Worm (Caenorhabditis elegans) whole organism, L2 larva: ENCODE measurements around the gene cyp-14A4.

ENCODE experiments used
- C34F6.9 ChIP-seq: fragments of 150-350 bp; optimal IDR thresholded peaks from 2 replicates; lab custom pipeline; 2014; ENCODE audit warnings: missing biosample characterization, missing genetic modification characterization
- R02D3.7 ChIP-seq: fragments of 150-350 bp; optimal IDR thresholded peaks from 2 replicates; lab custom pipeline; 2014; ENCODE audit warnings: missing biosample characterization, missing genetic modification characterization
- ama-1 ChIP-seq: fragments of 150-350 bp; optimal IDR thresholded peaks from 2 replicates; lab custom pipeline; 2018; ENCODE audit warnings: inconsistent platforms
- blmp-1 ChIP-seq: sonication (generic microtip); optimal IDR thresholded peaks from 2 replicates; lab custom pipeline; 2017; ENCODE audit warnings: missing genetic modification characterization, mild to moderate bottlenecking, missing compliant biosample characterization, antibody characterized with exemption, moderate library complexity; ENCODE audit not compliant: insufficient read depth
- ceh-16 ChIP-seq: fragments of 150-350 bp; optimal IDR thresholded peaks from 2 replicates; lab custom pipeline; 2014; ENCODE audit warnings: missing biosample characterization, missing genetic modification characterization
- crh-2 ChIP-seq: sonication (generic microtip); optimal IDR thresholded peaks from 2 replicates; lab custom pipeline; 2017; ENCODE audit warnings: missing biosample characterization, missing genetic modification characterization
- elt-3 ChIP-seq: sonication (generic microtip); optimal IDR thresholded peaks from 2 replicates; lab custom pipeline; 2017; ENCODE audit warnings: missing biosample characterization, missing genetic modification characterization
- fos-1 ChIP-seq: fragments of 150-350 bp; optimal IDR thresholded peaks from 2 replicates; lab custom pipeline; 2014; ENCODE audit warnings: missing biosample characterization, missing genetic modification characterization
- gmeb-1 ChIP-seq: fragments of 150-350 bp; optimal IDR thresholded peaks from 2 replicates; lab custom pipeline; 2014; ENCODE audit warnings: missing biosample characterization, missing genetic modification characterization
- lin-39 ChIP-seq: fragments of 150-350 bp; optimal IDR thresholded peaks from 2 replicates; lab custom pipeline; 2014; ENCODE audit warnings: missing biosample characterization, missing genetic modification reagents, missing genetic modification characterization
- lsy-2 ChIP-seq, 2 experiments: fragments of 150-350 bp in 1 of 2; sonication (generic microtip) in 1 of 2; optimal IDR thresholded peaks; 2 replicates each; lab custom pipeline; 2014 to 2017; ENCODE audit warnings: missing biosample characterization in 2 of 2, missing genetic modification characterization in 2 of 2
- mab-5 ChIP-seq: fragments of 150-350 bp; optimal IDR thresholded peaks from 2 replicates; lab custom pipeline; 2014; ENCODE audit warnings: missing biosample characterization, missing genetic modification characterization
- mbf-1 ChIP-seq: sonication (generic microtip); optimal IDR thresholded peaks from 2 replicates; lab custom pipeline; 2017; ENCODE audit warnings: missing biosample characterization, missing genetic modification characterization
- mdl-1 ChIP-seq, 2 experiments: fragments of 150-350 bp in 1 of 2; sonication (generic microtip) in 1 of 2; optimal IDR thresholded peaks; 2 replicates each; lab custom pipeline; 2017; ENCODE audit warnings: missing biosample characterization in 2 of 2, missing genetic modification characterization in 2 of 2
- nhr-10 ChIP-seq: sonication (generic microtip); optimal IDR thresholded peaks from 2 replicates; lab custom pipeline; 2017; ENCODE audit warnings: missing biosample characterization, missing genetic modification characterization
- nhr-11 ChIP-seq: fragments of 150-350 bp; optimal IDR thresholded peaks from 2 replicates; lab custom pipeline; 2014; ENCODE audit warnings: missing biosample characterization, missing genetic modification characterization
- nhr-12 ChIP-seq: fragments of 150-350 bp; optimal IDR thresholded peaks from 2 replicates; lab custom pipeline; 2014; ENCODE audit warnings: missing biosample characterization, missing genetic modification characterization
- nhr-129 ChIP-seq: fragments of 150-350 bp; optimal IDR thresholded peaks from 2 replicates; lab custom pipeline; 2014; ENCODE audit warnings: missing biosample characterization, missing genetic modification characterization
- nhr-21 ChIP-seq: fragments of 150-350 bp; optimal IDR thresholded peaks from 2 replicates; lab custom pipeline; 2014; ENCODE audit warnings: missing biosample characterization, missing genetic modification characterization
- nhr-237 ChIP-seq: fragments of 150-350 bp; optimal IDR thresholded peaks from 2 replicates; lab custom pipeline; 2014; ENCODE audit warnings: missing biosample characterization, missing genetic modification characterization
- nhr-25 ChIP-seq: fragments of 150-350 bp; sonication (generic microtip); optimal IDR thresholded peaks from 3 replicates; lab custom pipeline; 2014; ENCODE audit warnings: missing biosample characterization, missing genetic modification characterization
- nhr-6 ChIP-seq: fragments of 150-350 bp; optimal IDR thresholded peaks from 2 replicates; lab custom pipeline; 2014; ENCODE audit warnings: missing biosample characterization, missing genetic modification characterization
- sem-4 ChIP-seq: fragments of 150-350 bp; optimal IDR thresholded peaks from 2 replicates; lab custom pipeline; 2014; ENCODE audit warnings: missing biosample characterization, missing genetic modification reagents, missing genetic modification characterization
- skn-1 ChIP-seq: sonication (generic microtip); optimal IDR thresholded peaks from 2 replicates; lab custom pipeline; 2017; ENCODE audit warnings: missing biosample characterization, missing genetic modification characterization
- sma-3 ChIP-seq: sonication (generic microtip); optimal IDR thresholded peaks from 2 replicates; lab custom pipeline; 2016; ENCODE audit warnings: missing genetic modification reagents, missing genetic modification characterization, missing compliant biosample characterization
- sma-9 ChIP-seq, 2 experiments: fragments of 150-350 bp in 1 of 2; sonication (generic microtip) in 1 of 2; optimal IDR thresholded peaks; 2 replicates each; lab custom pipeline; 2014 to 2016; ENCODE audit warnings: missing genetic modification characterization in 2 of 2, mild to moderate bottlenecking in 1 of 2, missing biosample characterization in 1 of 2, missing compliant biosample characterization in 1 of 2, missing genetic modification reagents in 1 of 2, moderate library complexity in 1 of 2
- snpc-4 ChIP-seq: fragments of 150-350 bp; optimal IDR thresholded peaks from 2 replicates; lab custom pipeline; 2014; ENCODE audit warnings: missing biosample characterization, missing genetic modification characterization
- unc-39 ChIP-seq: fragments of 150-350 bp; optimal IDR thresholded peaks from 2 replicates; lab custom pipeline; 2014; ENCODE audit warnings: missing biosample characterization, missing genetic modification characterization
- unc-55 ChIP-seq: fragments of 150-350 bp; sonication (generic microtip); optimal IDR thresholded peaks from 3 replicates; lab custom pipeline; 2014; ENCODE audit warnings: missing biosample characterization, missing genetic modification reagents, missing genetic modification characterization
- unc-62 ChIP-seq: fragments of 150-350 bp; optimal IDR thresholded peaks from 2 replicates; lab custom pipeline; 2014; ENCODE audit warnings: missing biosample characterization, missing genetic modification reagents, missing genetic modification characterization
- zag-1 ChIP-seq: fragments of 150-350 bp; optimal IDR thresholded peaks from 2 replicates; lab custom pipeline; 2014; ENCODE audit warnings: missing biosample characterization, missing genetic modification characterization

cyp-14A4 gene

DNA sequence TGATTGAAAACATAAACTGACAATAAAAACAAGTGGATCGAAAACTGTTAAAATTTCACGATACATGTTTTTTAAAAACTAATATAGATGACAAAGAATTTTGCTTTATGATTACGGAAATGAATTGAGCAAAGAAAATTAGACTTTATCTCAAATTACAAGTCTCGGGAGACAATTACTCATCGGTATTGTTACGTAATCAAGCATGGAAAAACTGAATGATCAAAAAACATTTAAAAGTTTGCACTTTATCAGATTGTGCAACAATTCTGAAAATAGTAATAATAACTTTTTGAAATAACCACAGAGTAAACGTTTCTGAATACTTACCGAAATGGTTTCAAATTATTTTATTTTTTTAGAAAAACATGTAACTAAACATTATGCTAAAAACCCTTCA is 21.8 kb upstream of the cyp-14A4 start, which contains the start of gene srd-43:
Gene srd-43 (minus strand): TSS at position 66 of the 400 bp plus-strand sequence.
- TF ChIP-seq nhr-6 (tag; lab: Kevin White, UChicago) (no peak), lsy-2 (tag; optimal IDR thresholded peaks at IDR 0.05; lab: Kevin White, UChicago) (no peak), zag-1 (no peak)

DNA sequence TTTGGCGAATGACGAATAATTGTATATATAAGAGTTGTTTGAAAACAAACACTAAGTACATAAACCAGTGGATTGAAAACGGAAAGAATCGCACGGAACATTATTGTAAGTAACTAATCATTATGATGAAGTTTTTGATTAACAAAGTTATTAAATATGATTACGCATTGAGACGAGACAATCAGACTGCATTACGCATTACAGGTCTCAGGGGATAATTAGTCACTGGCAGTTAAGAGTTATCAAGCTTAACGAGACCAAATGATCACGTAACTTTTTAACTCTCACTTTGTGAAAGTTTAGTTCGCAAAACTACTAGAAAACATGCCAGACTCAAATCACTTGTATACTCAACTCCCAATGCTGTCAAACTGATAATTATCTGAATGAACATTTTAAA is 19.4 kb upstream of the cyp-14A4 start, which contains the start of gene srd-42:
Gene srd-42 (minus strand): TSS at position 101 of the 400 bp plus-strand sequence.
- TF ChIP-seq nhr-6 (tag; lab: Kevin White, UChicago) (no peak), mdl-1 (tag; optimal IDR thresholded peaks at IDR 0.05; lab: Kevin White, UChicago) (no peak), sma-3 (GFP tag; lab: Kevin White, UChicago) (no peak), nhr-129 (tag; lab: Kevin White, UChicago) (no peak), zag-1 (no peak), nhr-21 (tag; lab: Kevin White, UChicago) (no peak), lsy-2 (tag; optimal IDR thresholded peaks at IDR 0.05; lab: Kevin White, UChicago) (no peak), crh-2 (tag; lab: Kevin White, UChicago) (no peak), unc-62 (GFP tag; lab: Kevin White, UChicago) (no peak), nhr-25 (tag; lab: Kevin White, UChicago) (no peak), mbf-1 (no peak), fos-1 (tag; lab: Kevin White, UChicago) (no peak), nhr-10 (no peak), nhr-237 (tag; lab: Kevin White, UChicago) (no peak), blmp-1 (no peak), ceh-16 (tag; lab: Kevin White, UChicago) (no peak), snpc-4 (tag; lab: Kevin White, UChicago) (no peak)

DNA sequence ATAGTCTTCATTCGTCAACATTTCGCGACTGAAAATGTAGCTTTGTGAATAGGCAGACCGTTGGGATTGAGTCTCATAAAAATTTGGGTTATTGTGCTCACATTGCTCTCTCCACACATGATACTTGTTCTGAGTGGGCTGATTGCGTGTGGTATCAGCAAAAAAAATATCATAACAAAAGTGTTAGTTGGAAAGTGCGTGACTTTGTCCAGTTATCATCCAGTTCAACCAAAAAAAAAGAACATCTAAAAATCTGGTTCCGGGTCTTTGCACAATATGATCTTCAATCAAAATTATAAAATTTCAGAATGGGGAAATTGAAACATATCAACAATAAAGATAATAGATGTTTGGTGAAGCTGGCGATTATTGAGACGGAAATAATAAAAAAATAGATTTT is 16.5 kb upstream of the cyp-14A4 start, which contains the start of gene srd-39:
Gene srd-39 (minus strand): TSS at position 101 of the 400 bp plus-strand sequence.
- TF ChIP-seq skn-1 (tag; lab: Kevin White, UChicago) (no peak), nhr-12 (no peak), sma-9 (GFP tag; optimal IDR thresholded peaks at IDR 0.05; lab: Kevin White, UChicago) (no peak), sma-9 (tag; optimal IDR thresholded peaks at IDR 0.05; lab: Kevin White, UChicago) (no peak), nhr-10 (no peak), nhr-6 (tag; lab: Kevin White, UChicago) (no peak), lsy-2 (tag; optimal IDR thresholded peaks at IDR 0.05; lab: Kevin White, UChicago) (no peak), R02D3.7 (tag; lab: Kevin White, UChicago) (no peak), unc-55 (no peak), nhr-25 (tag; lab: Kevin White, UChicago) (no peak)

DNA sequence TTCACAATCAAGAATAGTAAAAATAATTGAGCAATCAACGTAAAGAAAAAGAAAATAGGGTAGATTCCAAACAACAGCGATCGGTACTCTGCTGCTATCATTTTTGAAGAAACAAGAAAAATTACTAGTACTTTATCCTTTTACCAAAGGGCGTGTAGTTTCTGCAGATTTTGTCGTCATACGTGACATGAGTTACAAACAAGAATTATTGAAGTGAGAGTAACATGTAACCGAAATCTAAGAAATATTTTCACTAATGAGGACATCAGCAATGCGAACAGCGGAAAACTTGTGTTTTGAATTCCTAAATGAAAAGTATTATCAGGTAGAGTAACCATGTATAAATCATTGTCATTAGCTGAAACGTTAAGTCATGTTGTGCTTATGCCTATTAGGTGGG is 10.7 kb upstream of the cyp-14A4 start, which contains the start of gene srd-36:
Gene srd-36 (minus strand): TSS at position 101 of the 400 bp plus-strand sequence.
- TF ChIP-seq ceh-16 (tag; lab: Kevin White, UChicago) (no peak), R02D3.7 (tag; lab: Kevin White, UChicago) (no peak), fos-1 (tag; lab: Kevin White, UChicago) (no peak), lin-39 (tag; lab: Kevin White, UChicago) (no peak), skn-1 (tag; lab: Kevin White, UChicago) (no peak), sem-4 (tag; lab: Kevin White, UChicago) (no peak), lsy-2 (tag; optimal IDR thresholded peaks at IDR 0.05; lab: Kevin White, UChicago) (no peak), nhr-11 (tag; lab: Kevin White, UChicago) (no peak)

DNA sequence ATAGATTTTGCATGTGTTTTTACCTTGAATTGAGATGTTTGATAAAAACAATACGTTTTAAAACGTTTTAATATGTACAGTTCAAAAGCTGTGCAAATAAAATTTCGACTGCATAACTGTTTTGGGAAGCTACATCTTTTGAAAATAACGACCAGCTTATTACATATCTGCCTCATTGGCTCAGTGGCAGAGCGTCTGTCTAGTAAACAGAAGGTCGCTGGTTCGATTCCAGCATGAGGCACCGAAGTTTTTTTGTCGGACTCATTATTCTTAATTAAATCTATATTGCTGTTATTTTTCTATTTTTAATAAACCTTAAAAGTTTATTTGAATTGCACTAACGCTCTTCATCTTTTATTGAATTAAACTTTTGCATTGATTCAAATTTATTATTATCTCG is 9.0 kb upstream of the cyp-14A4 start:
- TF ChIP-seq unc-62 (GFP tag; lab: Kevin White, UChicago) = no peak
- no peak for TF ChIP-seq ama-1 (lab: Kevin White, UChicago)
- TF ChIP-seq sma-3 (GFP tag; lab: Kevin White, UChicago) = no peak
- no peak for TF ChIP-seq mab-5
- no peak for TF ChIP-seq gmeb-1 (tag; lab: Kevin White, UChicago)
- no peak for TF ChIP-seq elt-3 (tag; lab: Kevin White, UChicago)
- TF ChIP-seq R02D3.7 (tag; lab: Kevin White, UChicago) = no peak
- no peak for TF ChIP-seq C34F6.9 (tag; lab: Kevin White, UChicago)
- TF ChIP-seq nhr-6 (tag; lab: Kevin White, UChicago) = no peak
- TF ChIP-seq unc-39 (tag; lab: Kevin White, UChicago) = no peak
- TF ChIP-seq lin-39 (tag; lab: Kevin White, UChicago) = no peak
